2 worm cellular contexts compared by ENCODE assay signal in genomic region chrII:5578714-5579113, ce11.
TF ChIP-seq lines count a peak whose summit lies in the region.

No protein-coding gene starts in this region.

TF ChIP-seq in whole organism, L4 larva, 104 proteins besides CTCF, POLR2A, EP300 and RAD21:
- TF ChIP-seq fos-1 (tag; optimal IDR thresholded peaks at IDR 0.05; lab: Kevin White, UChicago) (no peak), set-16 (GFP tag; IDR thresholded peaks at IDR 0.05; lab: Robert Waterston, UW) (peak; percentile 83)

TF ChIP-seq in whole organism, young adult, 124 proteins besides CTCF, POLR2A, EP300 and RAD21:
- peak; percentile 74; the same call in 1 of the 2 replicates for TF ChIP-seq zfh-2 (GFP tag; conservative IDR thresholded peaks at IDR 0.05; lab: Robert Waterston, UW)
- TF ChIP-seq athp-1 (tag; optimal IDR thresholded peaks at IDR 0.05; lab: Kevin White, UChicago): no peak
- TF ChIP-seq sptf-2 (GFP tag; optimal IDR thresholded peaks at IDR 0.05; lab: Kevin White, UChicago): no peak
- TF ChIP-seq egrh-3 (GFP tag; IDR thresholded peaks at IDR 0.05; lab: Robert Waterston, UW): peak; percentile 76
TF ChIP-seq in whole organism, young adult: peak in this region for 2.
